Fruit fly (Drosophila melanogaster): ENCODE measurements around the gene Rox8.

Rox8 gene

dm6 chr3R:24006449-24007159 is 41.5 kb downstream of the Rox8 start (continued):
- TF ChIP-seq CG17612 (GFP tag; IDR thresholded peaks at IDR 0.05) (no peak), CG14860 (GFP tag; IDR thresholded peaks at IDR 0.05; ENCODE audit: partially characterized antibody) (no peak), gsb (GFP tag; IDR thresholded peaks at IDR 0.05) (no peak), HHEX (GFP tag; optimal IDR thresholded peaks at IDR 0.05) (peak; percentile 32), CG17802 (tag; optimal IDR thresholded peaks at IDR 0.05) (no peak), kay (GFP tag; optimal IDR thresholded peaks at IDR 0.05) (peak; percentile 11), CG7745 (tag; optimal IDR thresholded peaks at IDR 0.05) (no peak), maf-S (GFP tag; optimal IDR thresholded peaks at IDR 0.05) (no peak), Fer3 (tag; optimal IDR thresholded peaks at IDR 0.05) (no peak), Eip74EF (GFP tag; optimal IDR thresholded peaks at IDR 0.05) (no peak), emc (GFP tag; optimal IDR thresholded peaks at IDR 0.05) (no peak), CG10565 (GFP tag; optimal IDR thresholded peaks at IDR 0.05) (no peak), CG4730 (GFP tag; IDR thresholded peaks at IDR 0.05) (no peak), pzg (GFP tag; optimal IDR thresholded peaks at IDR 0.05) (no peak), ranshi (GFP tag; IDR thresholded peaks at IDR 0.05) (0 out of 2 replicates have a peak, but pooled peaks have one; percentile 4), her (GFP tag; optimal IDR thresholded peaks at IDR 0.05) (no peak), Max (GFP tag; optimal IDR thresholded peaks at IDR 0.05) (no peak), NC2β (GFP tag; optimal IDR thresholded peaks at IDR 0.05) (no peak), pita (GFP tag; optimal IDR thresholded peaks at IDR 0.05) (no peak), Six4 (GFP tag; optimal IDR thresholded peaks at IDR 0.05) (no peak), dysf (GFP tag; IDR thresholded peaks at IDR 0.05) (peak; percentile 43; the same call in 1 of the 3 replicates), ERR (GFP tag; optimal IDR thresholded peaks at IDR 0.05) (no peak), Mrtf (GFP tag; IDR thresholded peaks at IDR 0.05) (no peak), ro (GFP tag; IDR thresholded peaks at IDR 0.05) (no peak), Hr3 (GFP tag; optimal IDR thresholded peaks at IDR 0.05) (no peak), CG12071 (GFP tag; optimal IDR thresholded peaks at IDR 0.05) (no peak), tgo (GFP tag; IDR thresholded peaks at IDR 0.05) (no peak), CG11696 (GFP tag; IDR thresholded peaks at IDR 0.05) (no peak), C15 (GFP tag; IDR thresholded peaks at IDR 0.05) (no peak), CG33213 (GFP tag; optimal IDR thresholded peaks at IDR 0.05) (no peak), Drgx (GFP tag; IDR thresholded peaks at IDR 0.05) (0 out of 2 replicates have a peak, but pooled peaks have one; percentile 42), Sin3A (optimal IDR thresholded peaks at IDR 0.05) (no peak), hb (GFP tag; IDR thresholded peaks at IDR 0.05; ENCODE audit: partially characterized antibody) (no peak), peb (GFP tag; IDR thresholded peaks at IDR 0.05) (0 out of 2 replicates have a peak, but pooled peaks have one; percentile 7), CHES-1-like (GFP tag; optimal IDR thresholded peaks at IDR 0.05) (no peak), wor (GFP tag; IDR thresholded peaks at IDR 0.05) (no peak), CG1024 (GFP tag; IDR thresholded peaks at IDR 0.05) (no peak), z (GFP tag; IDR thresholded peaks at IDR 0.05) (peak; percentile 56; the same call in 1 of the 3 replicates), slou (GFP tag; optimal IDR thresholded peaks at IDR 0.05) (no peak), lov (optimal IDR thresholded peaks at IDR 0.05) (no peak), lov (GFP tag; IDR thresholded peaks at IDR 0.05) (no peak), Taf1 (GFP tag; IDR thresholded peaks at IDR 0.05) (peak; percentile 24; the same call in 1 of the 2 replicates), tap (tag; optimal IDR thresholded peaks at IDR 0.05) (no peak), caup (GFP tag; optimal IDR thresholded peaks at IDR 0.05; ENCODE audit: severe bottlenecking) (no peak), ara (GFP tag; IDR thresholded peaks at IDR 0.05) (no peak), Spps (tag; optimal IDR thresholded peaks at IDR 0.05) (no peak), Asciz (GFP tag; optimal IDR thresholded peaks at IDR 0.05) (no peak), Ravus (GFP tag; IDR thresholded peaks at IDR 0.05) (no peak), Xbp1 (GFP tag; optimal IDR thresholded peaks at IDR 0.05) (no peak), CG15011 (GFP tag; optimal IDR thresholded peaks at IDR 0.05) (no peak), CG3838 (GFP tag; optimal IDR thresholded peaks at IDR 0.05) (no peak)

Measured in whole organism, embryonic.